Worm (Caenorhabditis elegans): ENCODE measurements around the gene clec-221.

Gene clec-221

DNA sequence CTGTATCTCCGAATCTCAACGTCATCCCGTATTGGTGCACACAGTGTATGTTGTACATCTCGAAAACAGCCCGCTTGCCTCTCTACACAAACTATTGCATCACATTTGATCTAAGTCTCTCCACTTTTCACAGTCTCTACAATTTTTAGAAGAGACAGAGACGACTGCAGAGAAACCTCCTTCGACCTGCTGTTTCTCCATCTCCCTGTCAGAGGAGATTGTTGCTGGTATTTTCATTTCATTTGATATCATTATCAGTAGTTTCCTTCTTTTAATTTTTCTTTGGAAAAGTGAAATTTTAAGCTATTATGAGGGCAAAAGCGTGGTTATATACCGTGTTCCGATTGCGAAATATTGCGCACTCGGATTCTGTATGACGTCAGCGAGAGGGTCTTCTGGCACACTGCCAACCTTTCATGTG lies 13.7 kb downstream of the clec-221 start (continued):
- no peak for TF ChIP-seq lag-1 (GFP tag; IDR thresholded peaks at IDR 0.05)

DNA sequence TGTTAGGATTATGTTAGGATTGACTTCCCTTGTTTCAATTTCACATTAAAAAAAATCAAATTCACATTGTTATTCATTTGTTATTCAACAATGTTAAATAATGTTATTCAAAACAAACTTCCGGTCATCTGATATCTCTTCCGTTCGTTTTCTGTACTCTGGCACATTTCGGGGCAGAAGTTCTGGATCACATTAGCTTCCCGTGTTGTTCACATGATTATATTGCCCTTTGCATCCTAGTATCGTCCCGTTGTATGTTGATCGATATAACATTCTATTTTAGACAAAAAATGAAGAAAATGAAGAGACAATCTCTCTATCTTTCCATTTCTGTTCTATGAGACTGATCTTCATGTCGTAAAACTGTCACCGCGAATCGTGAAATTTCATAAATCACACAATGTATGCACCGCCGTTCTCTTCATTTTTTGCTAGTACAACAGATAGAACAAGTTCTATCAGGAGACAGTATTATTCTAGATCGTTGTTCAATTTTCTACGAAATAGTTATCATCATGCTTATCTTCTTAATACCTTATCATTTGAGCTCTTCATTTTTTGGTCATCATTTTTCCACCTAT lies 14.2 kb downstream of the clec-221 start:
- TF ChIP-seq sdz-38 (tag; optimal IDR thresholded peaks at IDR 0.05) (no peak), akir-1 (GFP tag; optimal IDR thresholded peaks at IDR 0.05) (no peak), F33H1.4 (GFP tag; IDR thresholded peaks at IDR 0.05) (no peak)

DNA sequence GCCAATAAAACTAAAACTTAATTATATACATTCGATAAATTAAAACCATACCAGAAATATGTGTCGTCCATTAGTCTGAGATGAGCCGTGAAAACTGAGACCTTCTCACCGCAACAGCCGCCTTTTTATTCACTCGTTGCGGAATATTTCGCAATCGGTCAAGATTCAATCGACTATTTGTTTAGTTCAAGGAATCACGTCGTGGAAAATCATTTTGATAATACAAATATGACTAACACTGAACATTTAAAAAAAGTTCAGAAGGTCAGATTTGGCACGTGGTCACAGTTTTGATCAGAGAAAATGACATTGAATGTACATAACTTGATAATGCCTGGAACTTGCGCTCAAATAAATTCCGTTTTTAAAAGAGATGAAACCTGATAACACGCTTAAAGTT lies 15.5 kb downstream of the clec-221 start, which contains the start of gene F17C11.11:
TSS of gene F17C11.11 (minus strand) at position 79 of the 400 bp plus-strand sequence.
- peak; percentile 22 for TF ChIP-seq ZK185.1 (tag; optimal IDR thresholded peaks at IDR 0.05; ENCODE audit: poor library complexity, severe bottlenecking)
- peak; percentile 20 for TF ChIP-seq chd-7 (tag; optimal IDR thresholded peaks at IDR 0.05)
- no peak for TF ChIP-seq let-607 (tag; optimal IDR thresholded peaks at IDR 0.05)
- 0 out of 2 replicates have a peak, but pooled peaks have one; percentile 19 for TF ChIP-seq B0336.3 (GFP tag; IDR thresholded peaks at IDR 0.05)
- TF ChIP-seq nhr-80 (tag; optimal IDR thresholded peaks at IDR 0.05), result peak; percentile 80
- no peak for TF ChIP-seq hrde-1 (tag; optimal IDR thresholded peaks at IDR 0.05; ENCODE audit: borderline replicate concordance)
- peak; percentile 95 for TF ChIP-seq cebp-1 (GFP tag; IDR thresholded peaks at IDR 0.05)
- peak; percentile 99 for TF ChIP-seq cebp-1 (tag; optimal IDR thresholded peaks at IDR 0.05)

DNA sequence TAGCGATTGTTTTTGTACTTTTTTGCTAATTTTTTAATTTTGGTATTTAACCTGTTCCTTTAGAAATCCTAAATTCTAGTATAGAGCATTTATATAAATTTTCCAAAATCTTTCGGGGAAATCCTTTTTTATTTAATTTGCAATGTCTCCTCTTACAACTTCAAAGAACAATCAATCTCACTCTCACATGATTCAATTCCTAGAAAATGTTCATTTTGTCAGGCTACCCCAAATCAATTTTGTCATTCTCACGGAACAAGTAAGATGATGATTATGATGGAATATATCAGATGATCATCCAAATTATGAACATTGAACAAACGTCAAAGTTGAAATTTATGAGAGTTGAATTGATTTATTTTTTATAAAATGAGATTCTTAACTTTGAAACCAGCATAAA lies 16.9 kb downstream of the clec-221 start:
- TF ChIP-seq unc-130 (GFP tag; optimal IDR thresholded peaks at IDR 0.05) (no peak), nfyb-1 (GFP tag; IDR thresholded peaks at IDR 0.05) (peak; percentile 80), mcd-1 (GFP tag; IDR thresholded peaks at IDR 0.05) (0 out of 2 replicates have a peak, but pooled peaks have one; percentile 21), ama-1 (optimal IDR thresholded peaks at IDR 0.05) (peak; percentile 37), ama-1 (GFP tag; optimal IDR thresholded peaks at IDR 0.05) (peak in 1 of 2 experiments; percentile 10), hsf-1 (GFP tag; IDR thresholded peaks at IDR 0.05) (no peak), somi-1 (GFP tag; optimal IDR thresholded peaks at IDR 0.05) (peak; percentile 50), lin-35 (GFP tag; optimal IDR thresholded peaks at IDR 0.05) (peak in 1 of 3 experiments; percentile 52), tbp1 (GFP tag; optimal IDR thresholded peaks at IDR 0.05) (peak; percentile 2), repo-1 (tag; optimal IDR thresholded peaks at IDR 0.05) (peak; percentile 21), mel-28 (tag; optimal IDR thresholded peaks at IDR 0.05; ENCODE audit: borderline replicate concordance) (no peak), Y67H2A.10 (GFP tag; conservative IDR thresholded peaks at IDR 0.05) (no peak), lin-40 (tag; optimal IDR thresholded peaks at IDR 0.05) (peak; percentile 33), cebp-1 (GFP tag; IDR thresholded peaks at IDR 0.05) (peak; percentile 54; the same call in 1 of the 2 replicates), cebp-1 (tag; optimal IDR thresholded peaks at IDR 0.05) (peak; percentile 51), lsl-1 (GFP tag; optimal IDR thresholded peaks at IDR 0.05) (no peak), C06A6.2 (GFP tag; conservative IDR thresholded peaks at IDR 0.05) (peak; percentile 33), nhr-90 (tag; optimal IDR thresholded peaks at IDR 0.05) (peak; percentile 4)

DNA sequence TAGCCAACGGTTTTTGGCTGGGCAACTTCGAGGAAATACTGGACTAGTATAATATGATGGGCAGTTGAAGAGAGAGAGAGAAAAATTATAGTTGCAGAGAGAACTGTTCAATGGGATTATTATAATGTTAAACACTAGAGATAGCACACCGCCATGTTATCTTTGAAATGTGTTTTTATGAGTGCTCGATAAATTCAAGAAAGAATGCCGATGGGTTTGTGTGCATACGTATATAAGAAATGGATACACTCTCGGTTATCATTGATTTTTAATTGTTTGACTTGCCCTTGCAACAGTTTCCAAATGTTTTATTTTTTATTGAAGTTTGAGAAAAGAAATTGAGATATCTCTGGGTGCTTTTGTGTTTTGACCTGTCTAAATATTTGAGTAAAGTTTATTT lies 17.6 kb downstream of the clec-221 start, which contains the start of gene F17C11.12:
TSS of gene F17C11.12 (minus strand) at position 240 of the 400 bp plus-strand sequence.
- no peak for TF ChIP-seq egl-44 (GFP tag; IDR thresholded peaks at IDR 0.05)
- peak; percentile 66 for TF ChIP-seq nhr-80 (tag; optimal IDR thresholded peaks at IDR 0.05)
- TF ChIP-seq T07F8.4 (tag; optimal IDR thresholded peaks at IDR 0.05), result no peak
